Worm (Caenorhabditis elegans): ENCODE data around the gene tag-278.

Gene tag-278

ce11 chrX:3694172-3694571 is 5.2 kb upstream of the tag-278 start (continued):
- TF ChIP-seq eyg-1 (tag; optimal IDR thresholded peaks at IDR 0.05), result no peak
- TF ChIP-seq sox-2 (GFP tag; IDR thresholded peaks at IDR 0.05), result peak; percentile 37; the same call in 1 of the 2 replicates
- peak; percentile 9 for TF ChIP-seq pha-2 (tag; optimal IDR thresholded peaks at IDR 0.05)

- TF ChIP-seq sdc-2 (tag; optimal IDR thresholded peaks at IDR 0.05) (no peak), ahr-1 (tag; optimal IDR thresholded peaks at IDR 0.05) (no peak), ceh-48 (tag; optimal IDR thresholded peaks at IDR 0.05) (no peak), ceh-19 (GFP tag; optimal IDR thresholded peaks at IDR 0.05) (no peak)
These were observed 4.1 kb upstream of the tag-278 start, which contains the start of gene C02F12.8 for ce11 chrX:3693138-3693537. Gene C02F12.8, minus strand, starts transcription at chrX:3693238.

ce11 chrX:3689802-3690201 is 797 bp upstream of the tag-278 start:
- TF ChIP-seq ceh-14 (tag; optimal IDR thresholded peaks at IDR 0.05) (no peak), dve-1 (tag; optimal IDR thresholded peaks at IDR 0.05) (no peak), nhr-11 (tag; optimal IDR thresholded peaks at IDR 0.05) (no peak), ceh-9 (tag; optimal IDR thresholded peaks at IDR 0.05) (no peak), pros-1 (tag; optimal IDR thresholded peaks at IDR 0.05) (no peak), ama-1 (optimal IDR thresholded peaks at IDR 0.05) (no peak), unc-3 (GFP tag; conservative IDR thresholded peaks at IDR 0.05) (no peak), unc-3 (tag; optimal IDR thresholded peaks at IDR 0.05) (no peak), hlh-6 (tag; optimal IDR thresholded peaks at IDR 0.05) (no peak)

- TF ChIP-seq ceh-2 (tag; optimal IDR thresholded peaks at IDR 0.05) (no peak), unc-86 (tag; optimal IDR thresholded peaks at IDR 0.05) (no peak), ceh-30 (tag; optimal IDR thresholded peaks at IDR 0.05) (no peak), eyg-1 (tag; optimal IDR thresholded peaks at IDR 0.05) (no peak), pat-9 (tag; optimal IDR thresholded peaks at IDR 0.05) (no peak), C38D4.7 (GFP tag; optimal IDR thresholded peaks at IDR 0.05) (no peak), pag-3 (tag; optimal IDR thresholded peaks at IDR 0.05; ENCODE audit: borderline replicate concordance) (no peak), ttx-3 (tag; optimal IDR thresholded peaks at IDR 0.05) (no peak), ahr-1 (tag; optimal IDR thresholded peaks at IDR 0.05) (no peak), fkh-10 (GFP tag; optimal IDR thresholded peaks at IDR 0.05) (no peak), lin-11 (tag; optimal IDR thresholded peaks at IDR 0.05) (no peak), ceh-48 (tag; optimal IDR thresholded peaks at IDR 0.05) (no peak), sdc-2 (tag; optimal IDR thresholded peaks at IDR 0.05) (no peak), F13H6.1 (tag; optimal IDR thresholded peaks at IDR 0.05) (no peak)
These were observed 2.6 kb downstream of the tag-278 start for ce11 chrX:3686420-3686819.

- peak; percentile 77 for TF ChIP-seq unc-55 (GFP tag; optimal IDR thresholded peaks at IDR 0.05)
- TF ChIP-seq unc-86 (tag; optimal IDR thresholded peaks at IDR 0.05), result no peak
- TF ChIP-seq ceh-14 (tag; optimal IDR thresholded peaks at IDR 0.05), result no peak
These were observed 5.9 kb downstream of the tag-278 start for ce11 chrX:3683060-3683459.

ce11 chrX:3680544-3681214 is 8.3 kb downstream of the tag-278 start, which contains the start of gene tsp-17:
Gene tsp-17, plus strand, starts transcription at chrX:3681164.
- TF ChIP-seq unc-55 (GFP tag; optimal IDR thresholded peaks at IDR 0.05) (peak; percentile 17), pqm-1 (tag; optimal IDR thresholded peaks at IDR 0.05) (no peak), hlh-30 (tag; optimal IDR thresholded peaks at IDR 0.05; ENCODE audit: insufficient read depth) (no peak), elt-2 (tag; optimal IDR thresholded peaks at IDR 0.05) (peak; percentile 23)

Data from whole organism, late embryonic.